Worm (Caenorhabditis elegans): ENCODE results near the gene chca-1.

DNA sequence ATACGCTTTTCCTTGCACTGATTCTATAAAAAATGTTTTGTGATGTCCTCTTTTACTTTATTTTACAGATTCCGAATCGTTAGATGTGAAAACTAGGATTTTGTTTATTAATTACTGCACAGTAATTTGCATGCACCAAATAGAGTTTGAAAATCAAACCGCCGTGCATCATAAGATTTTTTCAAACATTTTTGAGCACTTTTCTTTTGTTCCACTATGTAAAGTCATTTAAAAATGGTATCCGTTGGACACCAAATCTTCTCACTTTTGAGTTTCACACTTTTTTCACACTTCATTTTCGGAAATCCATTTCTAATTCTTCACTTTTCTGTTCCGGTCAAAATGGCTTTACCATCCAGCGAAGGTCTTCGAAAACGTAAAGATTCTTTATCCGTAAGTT is 8.0 kb upstream of the chca-1 start, which contains the start of gene degl-2:
- TF ChIP-seq egl-27 (tag; optimal IDR thresholded peaks at IDR 0.05) (no peak), ama-1 (optimal IDR thresholded peaks at IDR 0.05) (no peak), fkh-10 (GFP tag; optimal IDR thresholded peaks at IDR 0.05) (no peak), zag-1 (tag; optimal IDR thresholded peaks at IDR 0.05) (no peak), fkh-2 (tag; optimal IDR thresholded peaks at IDR 0.05) (no peak), R02D3.7 (tag; optimal IDR thresholded peaks at IDR 0.05) (no peak), elt-1 (tag; optimal IDR thresholded peaks at IDR 0.05) (no peak), elt-3 (tag; optimal IDR thresholded peaks at IDR 0.05) (no peak)
